Worm (Caenorhabditis elegans) whole organism, L1 larva: ENCODE data around the gene lin-22.

ENCODE experiments used
- C16A3.4 ChIP-seq: fragments of 150-350 bp; optimal IDR thresholded peaks from 2 replicates; lab custom pipeline; 2014; ENCODE audit warnings: missing biosample characterization, missing genetic modification characterization
- C34B4.2 ChIP-seq: sonication (generic microtip); optimal IDR thresholded peaks from 2 replicates; lab custom pipeline; 2017; ENCODE audit warnings: mild to moderate bottlenecking, missing genetic modification characterization, missing compliant biosample characterization
- F16B12.6 ChIP-seq: fragments of 150-350 bp; optimal IDR thresholded peaks from 2 replicates; lab custom pipeline; 2014; ENCODE audit warnings: missing biosample characterization, missing genetic modification characterization
- ama-1 ChIP-seq: fragments of 150-350 bp; optimal IDR thresholded peaks from 2 replicates; lab custom pipeline; 2014
- ceh-8 ChIP-seq: fragments of 200-800 bp; sonication (Bioruptor generic); optimal IDR thresholded peaks from 2 replicates; lab custom pipeline; 2018; ENCODE audit warnings: mild to moderate bottlenecking, missing genetic modification characterization, moderate library complexity, missing compliant biosample characterization
- ceh-82 ChIP-seq, 3 experiments: fragments of 150-350 bp in 1 of 3; sonication (generic microtip) in 2 of 3; optimal IDR thresholded peaks; 2 replicates each; lab custom pipeline; 2014 to 2017; ENCODE audit warnings: missing biosample characterization in 3 of 3, missing genetic modification characterization in 3 of 3
- dsc-1 ChIP-seq: sonication (generic microtip); optimal IDR thresholded peaks from 2 replicates; lab custom pipeline; 2016; ENCODE audit warnings: mild to moderate bottlenecking, missing genetic modification characterization, missing compliant biosample characterization
- efl-1 ChIP-seq, 4 experiments: fragments of 150-350 bp; optimal IDR thresholded peaks in 3 of 4; peaks in 1 of 4; 1 replicate in 1 of 4; 2 replicates in 3 of 4; lab custom pipeline; 2014; ENCODE audit warnings: missing biosample characterization in 2 of 4, missing genetic modification characterization in 2 of 4, missing genetic modification reagents in 2 of 4
- elt-3 ChIP-seq, 6 experiments: fragments of 150-350 bp in 1 of 6; sonication (generic microtip); optimal IDR thresholded peaks; 2 replicates each; lab custom pipeline; 2017 to 2018; ENCODE audit warnings: missing biosample characterization in 6 of 6, missing genetic modification characterization in 6 of 6, inconsistent platforms in 1 of 6
- fkh-10 ChIP-seq: sonication (generic microtip); optimal IDR thresholded peaks from 2 replicates; lab custom pipeline; 2017; ENCODE audit warnings: missing biosample characterization, missing genetic modification reagents, missing genetic modification characterization
- fkh-8 ChIP-seq: sonication (generic microtip); optimal IDR thresholded peaks from 2 replicates; lab custom pipeline; 2016; ENCODE audit warnings: mild to moderate bottlenecking, missing genetic modification characterization, missing compliant biosample characterization
- fos-1 ChIP-seq: fragments of 150-350 bp; optimal IDR thresholded peaks from 2 replicates; lab custom pipeline; 2014; ENCODE audit warnings: missing biosample characterization, missing genetic modification characterization
- hlh-4 ChIP-seq: sonication (generic microtip); optimal IDR thresholded peaks from 2 replicates; lab custom pipeline; 2016; ENCODE audit warnings: mild to moderate bottlenecking, missing genetic modification characterization, missing compliant biosample characterization
- hpl-2 ChIP-seq: fragments of 150-350 bp; optimal IDR thresholded peaks from 2 replicates; lab custom pipeline; 2014; ENCODE audit warnings: missing biosample characterization, missing genetic modification reagents, missing genetic modification characterization
- jun-1 ChIP-seq: fragments of 150-350 bp; optimal IDR thresholded peaks from 2 replicates; lab custom pipeline; 2014; ENCODE audit warnings: missing biosample characterization, missing genetic modification reagents, missing genetic modification characterization
- lin-14 ChIP-seq: fragments of 200-800 bp; sonication (Bioruptor generic); optimal IDR thresholded peaks from 2 replicates; lab custom pipeline; 2018; ENCODE audit warnings: mild to moderate bottlenecking, missing genetic modification characterization, moderate library complexity, missing compliant biosample characterization
- lin-15B ChIP-seq: fragments of 150-350 bp; sonication (generic microtip); optimal IDR thresholded peaks from 3 replicates; lab custom pipeline; 2014; ENCODE audit warnings: missing biosample characterization, missing genetic modification characterization
- lin-39 ChIP-seq: fragments of 150-350 bp; optimal IDR thresholded peaks from 2 replicates; lab custom pipeline; 2014; ENCODE audit warnings: missing biosample characterization, missing genetic modification reagents, missing genetic modification characterization
- lir-3 ChIP-seq: sonication (generic microtip); optimal IDR thresholded peaks from 2 replicates; lab custom pipeline; 2016; ENCODE audit warnings: mild to moderate bottlenecking, missing genetic modification characterization, moderate library complexity, missing compliant biosample characterization; ENCODE audit not compliant: poor library complexity
- lsy-2 ChIP-seq, 2 experiments: fragments of 150-350 bp; optimal IDR thresholded peaks; 2 replicates each; lab custom pipeline; 2014; ENCODE audit warnings: missing biosample characterization in 2 of 2, missing genetic modification characterization in 2 of 2
- mdl-1 ChIP-seq, 2 experiments: fragments of 150-350 bp; optimal IDR thresholded peaks; 2 replicates each; lab custom pipeline; 2014 to 2017; ENCODE audit warnings: missing biosample characterization in 2 of 2, missing genetic modification characterization in 2 of 2, inconsistent platforms in 1 of 2
- mef-2 ChIP-seq: fragments of 150-350 bp; optimal IDR thresholded peaks from 2 replicates; lab custom pipeline; 2014; ENCODE audit warnings: missing biosample characterization, missing genetic modification characterization
- mep-1 ChIP-seq: fragments of 150-350 bp; optimal IDR thresholded peaks from 2 replicates; lab custom pipeline; 2014; ENCODE audit warnings: missing biosample characterization, missing genetic modification characterization
- nhr-19 ChIP-seq: fragments of 200-800 bp; sonication (Bioruptor generic); conservative IDR thresholded peaks from 2 replicates; pipeline ENCODE4 v1.3.6; 2022; ENCODE audit warnings: missing genetic modification characterization, missing compliant biosample characterization
- nhr-20 ChIP-seq: sonication (generic microtip); optimal IDR thresholded peaks from 2 replicates; lab custom pipeline; 2016; ENCODE audit warnings: mild to moderate bottlenecking, missing genetic modification characterization, missing compliant biosample characterization
- nhr-237 ChIP-seq: fragments of 150-350 bp; optimal IDR thresholded peaks from 2 replicates; lab custom pipeline; 2014; ENCODE audit warnings: missing biosample characterization, missing genetic modification characterization
- nhr-28 ChIP-seq: fragments of 150-350 bp; optimal IDR thresholded peaks from 2 replicates; lab custom pipeline; 2014; ENCODE audit warnings: missing biosample characterization, missing genetic modification characterization
- nhr-71 ChIP-seq: sonication (generic microtip); optimal IDR thresholded peaks from 2 replicates; lab custom pipeline; 2016; ENCODE audit warnings: mild to moderate bottlenecking, missing genetic modification characterization, moderate library complexity, missing compliant biosample characterization
- nhr-76 ChIP-seq: sonication (generic microtip); optimal IDR thresholded peaks from 2 replicates; lab custom pipeline; 2017; ENCODE audit warnings: missing biosample characterization, missing genetic modification characterization
- nhr-77 ChIP-seq: fragments of 150-350 bp; optimal IDR thresholded peaks from 2 replicates; lab custom pipeline; 2014; ENCODE audit warnings: missing biosample characterization, missing genetic modification characterization
- nhr-84 ChIP-seq: sonication (generic microtip); optimal IDR thresholded peaks from 2 replicates; lab custom pipeline; 2017; ENCODE audit warnings: missing biosample characterization, missing genetic modification characterization
- nhr-85 ChIP-seq: sonication (generic microtip); peaks from one replicate; lab custom pipeline; 2016; ENCODE audit warnings: missing genetic modification characterization, inconsistent platforms, missing compliant biosample characterization
- pax-3 ChIP-seq: fragments of 200-800 bp; sonication (Bioruptor generic); optimal IDR thresholded peaks from 2 replicates; lab custom pipeline; 2018; ENCODE audit warnings: mild to moderate bottlenecking, missing genetic modification characterization, moderate library complexity, missing compliant biosample characterization
- skn-1 ChIP-seq: fragments of 150-350 bp; optimal IDR thresholded peaks from 2 replicates; lab custom pipeline; 2014; ENCODE audit warnings: missing biosample characterization, missing genetic modification characterization
- snu-23 ChIP-seq: sonication (generic microtip); optimal IDR thresholded peaks from 2 replicates; lab custom pipeline; 2016; ENCODE audit warnings: missing genetic modification characterization, missing compliant biosample characterization
- sox-4 ChIP-seq: sonication (generic microtip); optimal IDR thresholded peaks from 2 replicates; lab custom pipeline; 2016; ENCODE audit warnings: missing genetic modification characterization, missing compliant biosample characterization
- sup-37 ChIP-seq: fragments of 200-800 bp; sonication (Bioruptor generic); optimal IDR thresholded peaks from 2 replicates; lab custom pipeline; 2018; ENCODE audit warnings: mild to moderate bottlenecking, missing genetic modification characterization, missing compliant biosample characterization
- swsn-7 ChIP-seq: sonication (generic microtip); optimal IDR thresholded peaks from 2 replicates; lab custom pipeline; 2016; ENCODE audit warnings: missing genetic modification characterization, missing compliant biosample characterization
- tbx-2 ChIP-seq: sonication (generic microtip); optimal IDR thresholded peaks from 2 replicates; lab custom pipeline; 2016; ENCODE audit warnings: missing genetic modification characterization, missing compliant biosample characterization
- unc-130 ChIP-seq: fragments of 150-350 bp; optimal IDR thresholded peaks from 2 replicates; lab custom pipeline; 2017; ENCODE audit warnings: missing biosample characterization, missing genetic modification characterization, inconsistent platforms
- unc-30 ChIP-seq: sonication (generic microtip); optimal IDR thresholded peaks from 2 replicates; lab custom pipeline; 2017; ENCODE audit warnings: missing biosample characterization, missing genetic modification characterization
- unc-86 ChIP-seq: sonication (generic microtip); optimal IDR thresholded peaks from 2 replicates; lab custom pipeline; 2016; ENCODE audit warnings: missing genetic modification characterization, missing compliant biosample characterization
- unc-98 ChIP-seq: fragments of 200-800 bp; sonication (Bioruptor generic); IDR thresholded peaks from 2 replicates; pipeline ENCODE4 v1.3.6; 2022; ENCODE audit warnings: missing genetic modification characterization, missing compliant biosample characterization
- ztf-4 ChIP-seq: fragments of 150-350 bp; optimal IDR thresholded peaks from 2 replicates; lab custom pipeline; 2014; ENCODE audit warnings: missing biosample characterization, missing genetic modification characterization

lin-22 gene

DNA sequence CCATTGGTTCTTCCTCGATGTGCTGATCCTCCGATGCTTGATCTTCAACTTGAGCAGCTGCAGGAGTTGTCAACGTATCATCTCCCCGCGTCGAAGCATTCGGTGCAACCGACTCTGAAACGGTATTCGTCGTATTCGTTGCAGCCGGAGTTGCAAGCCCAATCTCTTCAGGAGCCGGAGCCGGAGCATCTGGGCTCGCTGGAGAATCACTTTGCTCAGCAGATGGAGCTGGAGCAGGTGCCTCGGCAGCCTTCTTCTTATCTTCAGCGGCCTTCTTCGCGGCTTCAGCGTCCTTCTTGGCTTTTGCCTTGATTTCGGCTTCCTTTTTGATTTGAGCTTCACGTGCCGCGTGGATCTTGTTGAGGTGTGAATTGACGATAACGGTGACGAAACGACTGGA is 19.2 kb downstream of the lin-22 start:
- TF ChIP-seq F16B12.6 (tag; lab: Kevin White, UChicago) = no peak
- no peak for TF ChIP-seq sup-37 (GFP tag; lab: Kevin White, UChicago)
- TF ChIP-seq unc-98 (GFP tag; lab: Robert Waterston, UW) = no peak
- TF ChIP-seq nhr-84 (tag; lab: Kevin White, UChicago) = no peak
- no peak for TF ChIP-seq mef-2 (tag; lab: Kevin White, UChicago)

DNA sequence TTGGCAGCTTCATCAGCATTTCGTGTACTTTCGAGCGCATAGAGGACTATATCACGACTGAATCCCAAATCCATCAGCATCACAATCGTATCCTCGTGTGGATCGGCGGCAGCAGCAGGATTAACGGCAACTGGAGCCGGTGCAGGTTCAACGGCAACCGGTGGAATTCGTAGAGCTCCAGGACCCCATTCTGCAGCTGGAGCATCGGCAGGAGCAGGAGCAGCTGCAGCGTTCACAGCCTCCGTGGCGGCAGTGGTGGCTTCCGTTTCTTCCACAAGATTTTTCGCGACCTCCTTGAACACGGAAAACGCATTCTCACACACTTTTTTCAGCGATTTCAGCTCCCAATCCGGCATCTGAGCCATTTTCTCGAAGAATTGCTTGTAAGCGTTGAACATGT is 24.6 kb downstream of the lin-22 start:
- TF ChIP-seq lir-3 (tag; lab: Kevin White, UChicago) (no peak), lin-15B (tag; lab: Kevin White, UChicago) (no peak), nhr-85 (tag; lab: Kevin White, UChicago) (no peak)

DNA sequence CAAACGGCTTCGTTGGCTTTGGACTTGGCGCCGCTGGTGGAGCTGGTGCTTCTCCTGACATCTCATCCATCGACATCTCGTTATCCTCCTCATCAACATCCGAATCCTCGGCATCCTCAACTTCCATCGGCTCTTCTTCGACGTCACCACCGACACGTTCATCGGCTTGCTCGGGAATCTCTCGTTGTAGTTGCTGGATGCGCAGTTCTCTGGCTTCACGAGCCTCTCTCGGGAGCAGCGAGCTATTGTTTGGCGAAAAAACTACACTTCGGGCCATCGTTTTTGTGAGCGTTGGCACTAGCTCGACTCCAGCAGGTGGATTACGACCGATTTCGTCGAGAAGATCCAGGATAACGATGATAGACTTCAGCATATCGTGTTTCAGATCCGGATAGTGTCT is 26.5 kb downstream of the lin-22 start:
- TF ChIP-seq hlh-4 = no peak
- no peak for TF ChIP-seq unc-86
- TF ChIP-seq C34B4.2 (tag; lab: Kevin White, UChicago) = no peak
- TF ChIP-seq mep-1 = no peak
- no peak for TF ChIP-seq fkh-8 (tag; lab: Kevin White, UChicago)
- TF ChIP-seq F16B12.6 (tag; lab: Kevin White, UChicago) = no peak
- TF ChIP-seq, all 84 proteins: peak for 0

DNA sequence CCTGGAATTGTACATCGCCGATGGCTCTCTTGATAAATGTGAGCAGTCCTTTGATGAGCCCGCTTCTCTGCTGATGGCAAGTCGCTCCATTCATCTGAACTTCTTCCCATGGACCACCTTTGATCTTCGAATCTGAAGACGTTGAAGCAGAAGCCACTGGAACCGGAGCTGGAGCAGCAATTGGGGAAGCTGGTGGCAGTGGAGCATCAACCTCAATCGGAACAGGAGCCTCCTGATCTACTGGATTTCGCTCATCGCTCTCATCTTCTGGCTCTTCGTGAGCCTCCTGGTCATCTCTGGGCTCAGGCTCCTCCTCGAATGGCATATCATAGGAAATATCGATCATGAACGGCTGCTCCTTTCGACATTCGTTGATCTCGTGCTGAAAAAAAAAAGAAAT is 27.4 kb downstream of the lin-22 start:
- TF ChIP-seq fos-1 (tag; lab: Kevin White, UChicago) (no peak), fkh-10 (no peak), ama-1 (lab: Kevin White, UChicago) (no peak), nhr-76 (no peak), nhr-237 (tag; lab: Kevin White, UChicago) (no peak), hpl-2 (GFP tag; lab: Kevin White, UChicago) (no peak), unc-30 (tag; lab: Kevin White, UChicago) (no peak), nhr-19 (GFP tag; lab: Robert Waterston, UW) (no peak), nhr-85 (tag; lab: Kevin White, UChicago) (no peak), lin-39 (tag; lab: Kevin White, UChicago) (no peak), C16A3.4 (tag; lab: Kevin White, UChicago) (no peak), elt-3 (tag; optimal IDR thresholded peaks at IDR 0.05; lab: Kevin White, UChicago) (no peak), sup-37 (GFP tag; lab: Kevin White, UChicago) (no peak), ceh-8 (no peak), nhr-77 (tag; lab: Kevin White, UChicago) (no peak), lin-15B (tag; lab: Kevin White, UChicago) (no peak), tbx-2 (tag; lab: Kevin White, UChicago) (no peak), nhr-28 (tag; lab: Kevin White, UChicago) (no peak)
- TF ChIP-seq, all 84 proteins: peak for 0

DNA sequence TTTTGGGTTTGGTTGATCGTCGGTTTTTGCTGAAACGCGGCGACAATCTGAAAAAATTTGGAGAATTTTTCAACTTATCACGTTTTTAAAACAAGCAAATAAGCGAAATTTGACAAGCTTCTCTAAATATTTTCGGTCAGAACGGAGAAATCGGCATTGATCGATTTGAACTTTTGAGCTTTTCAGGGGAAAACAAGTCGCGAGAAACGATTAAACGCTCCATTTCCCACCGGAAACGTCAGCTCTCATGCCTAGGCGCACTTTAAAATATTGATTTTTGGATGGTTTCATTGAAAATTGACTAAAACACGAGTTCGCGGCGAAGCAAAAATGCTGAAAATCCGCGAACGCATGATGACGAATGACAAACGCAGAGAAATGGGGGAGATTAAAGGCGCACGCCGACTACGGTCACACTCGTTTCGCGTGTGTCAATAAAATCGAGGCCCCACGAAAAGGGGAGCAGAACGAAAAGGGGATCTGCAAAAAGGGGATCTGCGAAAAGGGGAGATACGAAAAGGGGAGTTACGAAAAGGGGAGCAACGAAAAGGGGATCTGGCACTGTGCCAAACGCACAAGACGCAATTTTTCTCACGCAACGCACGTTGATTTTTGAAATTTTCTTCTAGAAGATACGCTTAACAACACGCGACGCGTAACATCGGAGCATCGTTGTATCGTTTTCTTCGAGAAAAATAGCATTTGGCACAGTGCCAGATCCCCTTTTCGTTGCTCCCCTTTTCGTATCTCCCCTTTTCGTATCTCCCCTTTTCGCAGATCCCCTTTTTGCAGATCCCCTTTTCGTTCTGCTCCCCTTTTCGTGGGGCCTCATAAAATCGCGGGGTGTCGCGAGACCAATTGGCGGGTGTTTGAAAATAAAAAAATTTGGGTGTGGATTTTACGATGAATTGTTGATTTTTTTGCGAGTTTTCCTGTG is 30.8 kb downstream of the lin-22 start, which contains the start of gene eel-1:
Gene eel-1 (minus strand): TSS at position 51 of the 937 bp plus-strand sequence.
- peak; percentile 81 for TF ChIP-seq skn-1
- TF ChIP-seq lin-14 = peak; percentile 94
- TF ChIP-seq efl-1 (optimal IDR thresholded peaks at IDR 0.05; lab: Kevin White, UChicago) = peak; percentile 96
- peak; percentile 89 to 99 for TF ChIP-seq efl-1 (GFP tag; optimal IDR thresholded peaks at IDR 0.05 in 1 of 2; lab: Kevin White, UChicago)
- peak; percentile 98 to 99 for TF ChIP-seq lsy-2 (tag; optimal IDR thresholded peaks at IDR 0.05; lab: Kevin White, UChicago)
- peak; percentile 41 for TF ChIP-seq unc-130
- peak in 1 of 2 experiments; percentile 75 for TF ChIP-seq mdl-1 (tag; optimal IDR thresholded peaks at IDR 0.05; lab: Kevin White, UChicago)
- TF ChIP-seq jun-1 = peak; percentile 92
- TF ChIP-seq sox-4 (tag; lab: Kevin White, UChicago) = peak; percentile 94
- peak; percentile 97 for TF ChIP-seq snu-23 (GFP tag; lab: Kevin White, UChicago)
- TF ChIP-seq lin-15B (tag; lab: Kevin White, UChicago) = peak; percentile 73
- TF ChIP-seq nhr-20 (tag; lab: Kevin White, UChicago) = peak; percentile 96
- TF ChIP-seq ztf-4 (tag; lab: Kevin White, UChicago) = peak; percentile 83
- peak; percentile 89 to 95 (median 93) for TF ChIP-seq ceh-82 (tag; optimal IDR thresholded peaks at IDR 0.05; lab: Kevin White, UChicago)
- TF ChIP-seq swsn-7 (tag; lab: Kevin White, UChicago) = peak; percentile 96
- TF ChIP-seq lin-39 (tag; lab: Kevin White, UChicago) = peak; percentile 59
- TF ChIP-seq pax-3 (tag; lab: Kevin White, UChicago) = peak; percentile 94
- TF ChIP-seq fkh-8 (tag; lab: Kevin White, UChicago) = peak; percentile 92
- peak; percentile 95 for TF ChIP-seq nhr-85 (tag; lab: Kevin White, UChicago)
- TF ChIP-seq nhr-71 (tag; lab: Kevin White, UChicago) = peak; percentile 97
- peak; percentile 96 for TF ChIP-seq lir-3 (tag; lab: Kevin White, UChicago)
- peak; percentile 98 for TF ChIP-seq dsc-1 (tag; lab: Kevin White, UChicago)
